Worm (Caenorhabditis elegans) whole organism, young adult: ENCODE results near the gene Y51B9A.14.

Source experiments
- F10E7.11 ChIP-seq: sonication (generic microtip); optimal IDR thresholded peaks from 2 replicates; lab custom pipeline; 2017; ENCODE audit warnings: mild to moderate bottlenecking, missing genetic modification characterization, moderate library complexity, missing compliant biosample characterization
- K11D2.4 ChIP-seq: fragments of 200-800 bp; sonication (Bioruptor generic); IDR thresholded peaks from 2 replicates; pipeline ENCODE4 v1.3.6; 2022; ENCODE audit warnings: missing genetic modification reagents, missing genetic modification characterization, missing compliant biosample characterization
- T26A5.8 ChIP-seq: sonication (generic microtip); optimal IDR thresholded peaks from 2 replicates; lab custom pipeline; 2016; ENCODE audit warnings: missing genetic modification characterization, missing compliant biosample characterization
- Y53G8AR.9 ChIP-seq: fragments of 200-800 bp; sonication (Bioruptor generic); conservative IDR thresholded peaks from 2 replicates; pipeline ENCODE4 v1.3.6; 2022; ENCODE audit warnings: missing genetic modification reagents, missing genetic modification characterization, missing compliant biosample characterization
- ceh-58 ChIP-seq: fragments of 200-800 bp; sonication (Bioruptor generic); IDR thresholded peaks from 2 replicates; pipeline ENCODE4 v1.3.6; 2022; ENCODE audit warnings: missing genetic modification characterization, missing compliant biosample characterization
- ceh-79 ChIP-seq: sonication (generic microtip); optimal IDR thresholded peaks from 2 replicates; lab custom pipeline; 2017; ENCODE audit warnings: mild to moderate bottlenecking, missing genetic modification characterization, missing compliant biosample characterization
- hrde-1 ChIP-seq: sonication (generic microtip); optimal IDR thresholded peaks from 2 replicates; lab custom pipeline; 2016; ENCODE audit warnings: missing genetic modification characterization, mild to moderate bottlenecking, missing compliant biosample characterization, moderate library complexity, missing genotype, missing genetic modification reagents, borderline replicate concordance
- nfya-1 ChIP-seq: sonication (generic microtip); optimal IDR thresholded peaks from 2 replicates; lab custom pipeline; 2017; ENCODE audit warnings: antibody characterized with exemption, missing compliant biosample characterization, missing genetic modification characterization, borderline replicate concordance; ENCODE audit not compliant: insufficient read depth
- repo-1 ChIP-seq: sonication (generic microtip); optimal IDR thresholded peaks from 2 replicates; lab custom pipeline; 2017; ENCODE audit warnings: mild to moderate bottlenecking, missing genetic modification characterization, missing compliant biosample characterization
- ztf-3 ChIP-seq: fragments of 200-800 bp; sonication (Bioruptor generic); optimal IDR thresholded peaks from 2 replicates; lab custom pipeline; 2018; ENCODE audit warnings: mild to moderate bottlenecking, missing genetic modification characterization, missing compliant biosample characterization

- TF ChIP-seq K11D2.4 (no peak), Y53G8AR.9 (no peak), ceh-79 (tag; lab: Kevin White, UChicago) (no peak), hrde-1 (tag; lab: Kevin White, UChicago) (no peak), F10E7.11 (tag; lab: Kevin White, UChicago) (no peak), ztf-3 (GFP tag; lab: Kevin White, UChicago) (no peak), nfya-1 (tag; lab: Kevin White, UChicago) (no peak), repo-1 (tag; lab: Kevin White, UChicago) (no peak), T26A5.8 (tag; lab: Kevin White, UChicago) (no peak), ceh-58 (GFP tag; lab: Robert Waterston, UW) (no peak)
Observed at ce11 chrII:9397496-9397895, 774 bp downstream of the Y51B9A.14 start, which contains the start of gene Y51B9A.9.
